Worm (Caenorhabditis elegans) whole organism, L4 larva: ENCODE measurements around the gene rhy-1.

Experiments used
- F44E2.7 ChIP-seq: fragments of 200-800 bp; sonication (Bioruptor generic); IDR thresholded peaks from 2 replicates; pipeline ENCODE4 v2.1.2; 2022; ENCODE audit warnings: missing genetic modification characterization, missing compliant biosample characterization
- Y105C5A.15 ChIP-seq: fragments of 200-800 bp; sonication (Bioruptor generic); IDR thresholded peaks from 2 replicates; pipeline ENCODE4 v1.3.6; 2022; ENCODE audit warnings: missing genetic modification characterization, missing compliant biosample characterization
- mep-1 ChIP-seq: fragments of 150-350 bp; sonication (generic microtip); optimal IDR thresholded peaks from 3 replicates; lab custom pipeline; 2014; ENCODE audit warnings: missing biosample characterization, missing genetic modification characterization

DNA sequence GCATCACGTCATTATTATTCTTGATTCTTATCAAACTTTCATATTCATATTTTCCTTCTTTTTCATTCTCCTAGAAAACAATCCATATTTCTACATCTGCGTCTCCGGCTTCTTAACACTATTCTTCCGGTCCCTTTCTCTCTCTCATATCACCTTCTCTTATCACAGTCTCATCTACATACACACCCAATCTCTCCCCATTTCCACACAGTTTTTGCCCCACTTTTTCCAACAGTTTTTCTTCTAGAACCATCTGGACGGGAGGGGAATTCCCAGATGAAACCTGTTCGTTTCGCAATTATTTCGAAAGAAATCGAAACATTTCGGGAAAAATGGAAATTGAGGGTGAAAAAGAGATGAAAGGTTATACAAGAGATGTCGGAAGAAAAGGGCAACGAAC lies 33.0 kb upstream of the rhy-1 start:
- no peak for TF ChIP-seq F44E2.7
- no peak for TF ChIP-seq Y105C5A.15 (GFP tag; lab: Robert Waterston, UW)
- TF ChIP-seq mep-1: peak; percentile 40
